Fruit fly (Drosophila melanogaster) whole organism, embryonic: ENCODE measurements around the gene RabX6.
A peak's percentile ranks its signal among the peaks of the same experiment; 100 is the strongest.

ENCODE experiments used
- Aef1 ChIP-seq: fragments of 200-800 bp; sonication (Bioruptor generic); IDR thresholded peaks from 3 replicates; pipeline ENCODE4 v1.3.6; 2022; ENCODE audit warnings: missing biosample characterization, missing genetic modification characterization
- CG10959 ChIP-seq: fragments of 200-800 bp; sonication (Bioruptor generic); IDR thresholded peaks from 2 replicates; pipeline ENCODE4 v1.3.6; 2022; ENCODE audit warnings: missing biosample characterization, missing genetic modification characterization
- CG12071 ChIP-seq: fragments of 200-800 bp; sonication (Bioruptor generic); optimal IDR thresholded peaks from 3 replicates; lab custom pipeline; 2018; ENCODE audit warnings: missing biosample characterization, mild to moderate bottlenecking, missing genetic modification characterization
- CG14014 ChIP-seq: fragments of 200-800 bp; sonication (Bioruptor generic); IDR thresholded peaks from 2 replicates; pipeline ENCODE4 v1.3.6; 2022; ENCODE audit warnings: missing biosample characterization, missing genetic modification characterization
- CG15696 ChIP-seq: fragments of 200-800 bp; sonication (Bioruptor generic); optimal IDR thresholded peaks from 2 replicates; lab custom pipeline; 2019; ENCODE audit warnings: missing biosample characterization, mild to moderate bottlenecking, missing genetic modification characterization, moderate library complexity
- CG16863 ChIP-seq: fragments of 200-800 bp; sonication (Bioruptor generic); optimal IDR thresholded peaks from 3 replicates; lab custom pipeline; 2016; ENCODE audit warnings: missing biosample characterization, missing genetic modification characterization
- CG17385 ChIP-seq: fragments of 200-800 bp; sonication (Bioruptor generic); optimal IDR thresholded peaks from 3 replicates; lab custom pipeline; 2018; ENCODE audit warnings: missing biosample characterization, mild to moderate bottlenecking, missing genetic modification characterization
- CG2116 ChIP-seq: fragments of 200-800 bp; sonication (Bioruptor generic); optimal IDR thresholded peaks from 3 replicates; lab custom pipeline; 2018; ENCODE audit warnings: missing biosample characterization, mild to moderate bottlenecking, missing genetic modification characterization
- CG32772 ChIP-seq: fragments of 200-800 bp; sonication (Bioruptor generic); IDR thresholded peaks from 2 replicates; pipeline ENCODE4 v1.3.6; 2022; ENCODE audit warnings: missing biosample characterization, missing genetic modification characterization
- CG3407 ChIP-seq: fragments of 200-800 bp; sonication (Bioruptor generic); optimal IDR thresholded peaks from 2 replicates; lab custom pipeline; 2018; ENCODE audit warnings: missing biosample characterization, mild to moderate bottlenecking, missing genetic modification characterization
- CG4854 ChIP-seq: fragments of 200-800 bp; sonication (Bioruptor generic); optimal IDR thresholded peaks from 2 replicates; lab custom pipeline; 2016; ENCODE audit warnings: missing biosample characterization, missing genetic modification characterization, inconsistent platforms
- CG6689 ChIP-seq: fragments of 200-800 bp; sonication (Bioruptor generic); IDR thresholded peaks from 2 replicates; pipeline ENCODE4 v1.3.6; 2022; ENCODE audit warnings: missing biosample characterization, missing genetic modification characterization
- CG6813 ChIP-seq: fragments of 200-800 bp; sonication (Bioruptor generic); optimal IDR thresholded peaks from 2 replicates; lab custom pipeline; 2017; ENCODE audit warnings: missing biosample characterization, missing genetic modification characterization, mild to moderate bottlenecking, moderate library complexity, missing genetic modification reagents
- CG7357 ChIP-seq: fragments of 200-800 bp; sonication (Bioruptor generic); IDR thresholded peaks from 3 replicates; pipeline ENCODE4 v1.3.6; 2022; ENCODE audit warnings: missing biosample characterization, missing genetic modification characterization
- CG8359 ChIP-seq: fragments of 200-800 bp; sonication (Bioruptor generic); optimal IDR thresholded peaks from 2 replicates; lab custom pipeline; 2017; ENCODE audit warnings: missing biosample characterization, mild to moderate bottlenecking, missing genetic modification characterization, borderline replicate concordance
- CTCF ChIP-seq: fragments of 200-800 bp; sonication (Bioruptor generic); optimal IDR thresholded peaks from 2 replicates; lab custom pipeline; 2017; ENCODE audit warnings: missing biosample characterization, mild to moderate bottlenecking, missing genetic modification characterization, moderate library complexity
- Camta ChIP-seq: fragments of 200-800 bp; sonication (Bioruptor generic); optimal IDR thresholded peaks from 2 replicates; lab custom pipeline; 2016; ENCODE audit warnings: missing biosample characterization, missing genetic modification characterization
- Chrac-16 ChIP-seq: fragments of 200-800 bp; sonication (Bioruptor generic); optimal IDR thresholded peaks from 3 replicates; lab custom pipeline; 2016; ENCODE audit warnings: missing biosample characterization, missing genetic modification characterization
- CrebB ChIP-seq: fragments of 200-800 bp; sonication (Bioruptor generic); optimal IDR thresholded peaks from 3 replicates; lab custom pipeline; 2018; ENCODE audit warnings: missing biosample characterization, mild to moderate bottlenecking, missing genetic modification characterization
- D ChIP-seq, 2 experiments: fragments of 200-800 bp in 1 of 2; fragments of >200 bp in 1 of 2; sonication (Bioruptor generic) in 1 of 2; optimal IDR thresholded peaks; 2 replicates in 1 of 2; 3 replicates in 1 of 2; lab custom pipeline; 2017; ENCODE audit warnings: mild to moderate bottlenecking in 1 of 2, missing biosample characterization in 1 of 2, missing genetic modification characterization in 1 of 2, missing genetic modification reagents in 1 of 2
- Dp ChIP-seq: fragments of 200-800 bp; sonication (Bioruptor generic); optimal IDR thresholded peaks from 2 replicates; lab custom pipeline; 2018; ENCODE audit warnings: missing biosample characterization, mild to moderate bottlenecking, missing genetic modification characterization, moderate library complexity
- Ets97D ChIP-seq: fragments of 200-800 bp; sonication (Bioruptor generic); optimal IDR thresholded peaks from 3 replicates; lab custom pipeline; 2016; ENCODE audit warnings: missing biosample characterization, missing genetic modification characterization
- HHEX ChIP-seq: fragments of 200-800 bp; sonication (Bioruptor generic); optimal IDR thresholded peaks from 3 replicates; lab custom pipeline; 2017; ENCODE audit warnings: missing biosample characterization, mild to moderate bottlenecking, missing genetic modification characterization, missing genetic modification reagents
- Hmx ChIP-seq: fragments of 200-800 bp; sonication (Bioruptor generic); optimal IDR thresholded peaks from 2 replicates; lab custom pipeline; 2016; ENCODE audit warnings: missing biosample characterization, missing genetic modification characterization
- Kr ChIP-seq: fragments of 200-800 bp; sonication (Bioruptor generic); optimal IDR thresholded peaks from 2 replicates; lab custom pipeline; 2017; ENCODE audit warnings: missing biosample characterization, mild to moderate bottlenecking, missing genetic modification characterization
- Lim3 ChIP-seq: fragments of 200-800 bp; sonication (Bioruptor generic); IDR thresholded peaks from 2 replicates; pipeline ENCODE4 v1.3.6; 2022; ENCODE audit warnings: missing biosample characterization, missing genetic modification characterization
- MESR4 ChIP-seq: fragments of 200-800 bp; sonication (Bioruptor generic); optimal IDR thresholded peaks from 2 replicates; lab custom pipeline; 2018; ENCODE audit warnings: missing biosample characterization, mild to moderate bottlenecking, missing genetic modification characterization, moderate library complexity
- Scr ChIP-seq: fragments of 200-800 bp; sonication (Bioruptor generic); IDR thresholded peaks from 2 replicates; pipeline ENCODE4 v1.3.6; 2022; ENCODE audit warnings: missing biosample characterization, missing genetic modification characterization; ENCODE audit not compliant: partially characterized antibody
- Sry-δ ChIP-seq: fragments of 200-800 bp; sonication (Bioruptor generic); optimal IDR thresholded peaks from 2 replicates; lab custom pipeline; 2016; ENCODE audit warnings: missing biosample characterization, missing genetic modification characterization
- Xbp1 ChIP-seq: fragments of 200-800 bp; sonication (Bioruptor generic); optimal IDR thresholded peaks from 3 replicates; lab custom pipeline; 2016; ENCODE audit warnings: missing biosample characterization, mild to moderate bottlenecking, missing genetic modification characterization
- aop ChIP-seq: fragments of 200-800 bp; sonication (Bioruptor generic); IDR thresholded peaks from 2 replicates; pipeline ENCODE4 v1.3.6; 2022; ENCODE audit warnings: missing biosample characterization, missing genetic modification characterization
- ara ChIP-seq: fragments of 200-800 bp; sonication (Bioruptor generic); IDR thresholded peaks from 2 replicates; pipeline ENCODE4 v1.3.6; 2022; ENCODE audit warnings: missing biosample characterization, missing genetic modification characterization
- ash1 ChIP-seq: fragments of 200-800 bp; sonication (Bioruptor generic); optimal IDR thresholded peaks from 2 replicates; lab custom pipeline; 2018; ENCODE audit warnings: missing biosample characterization, mild to moderate bottlenecking, missing genetic modification characterization
- bbx ChIP-seq: fragments of 200-800 bp; sonication (Bioruptor generic); IDR thresholded peaks from 2 replicates; pipeline ENCODE4 v1.3.6; 2022; ENCODE audit warnings: missing biosample characterization, missing genetic modification characterization; ENCODE audit not compliant: partially characterized antibody
- btn ChIP-seq: fragments of 200-800 bp; sonication (Bioruptor generic); optimal IDR thresholded peaks from 2 replicates; lab custom pipeline; 2016; ENCODE audit warnings: missing biosample characterization, missing genetic modification characterization
- cas ChIP-seq: fragments of 200-800 bp; sonication (Bioruptor generic); IDR thresholded peaks from 2 replicates; pipeline ENCODE4 v1.3.6; 2022; ENCODE audit warnings: missing biosample characterization, missing genetic modification characterization
- crc ChIP-seq: fragments of 200-800 bp; sonication (Bioruptor generic); optimal IDR thresholded peaks from 2 replicates; lab custom pipeline; 2016; ENCODE audit warnings: missing biosample characterization, missing genetic modification characterization
- dmrt99B ChIP-seq: fragments of 200-800 bp; sonication (Bioruptor generic); optimal IDR thresholded peaks from 2 replicates; lab custom pipeline; 2018; ENCODE audit warnings: missing biosample characterization, mild to moderate bottlenecking, missing genetic modification characterization, moderate library complexity
- hkb ChIP-seq, 2 experiments: fragments of 200-800 bp in 1 of 2; fragments of >200 bp in 1 of 2; sonication (Bioruptor generic) in 1 of 2; IDR thresholded peaks in 1 of 2; optimal IDR thresholded peaks in 1 of 2; 2 replicates each; pipeline versions ENCODE4 v1.3.6 to Lab custom; 2017 to 2022; ENCODE audit warnings: missing biosample characterization in 1 of 2, missing genetic modification characterization in 1 of 2
- jing ChIP-seq: fragments of 200-800 bp; sonication (Bioruptor generic); optimal IDR thresholded peaks from 2 replicates; lab custom pipeline; 2018; ENCODE audit warnings: missing biosample characterization, mild to moderate bottlenecking, missing genetic modification characterization
- nau ChIP-seq: fragments of 200-800 bp; sonication (Bioruptor generic); optimal IDR thresholded peaks from 3 replicates; lab custom pipeline; 2017; ENCODE audit warnings: missing biosample characterization, mild to moderate bottlenecking, missing genetic modification characterization, missing genetic modification reagents
- nerfin-1 ChIP-seq: fragments of 200-800 bp; sonication (Bioruptor generic); optimal IDR thresholded peaks from 3 replicates; lab custom pipeline; 2019; ENCODE audit warnings: missing biosample characterization, mild to moderate bottlenecking, missing genetic modification characterization, moderate library complexity
- pho ChIP-seq: fragments of 200-800 bp; sonication (Bioruptor generic); optimal IDR thresholded peaks from 2 replicates; lab custom pipeline; 2016; ENCODE audit warnings: missing biosample characterization, missing genetic modification characterization
- rib ChIP-seq: fragments of 200-800 bp; sonication (Bioruptor generic); IDR thresholded peaks from 2 replicates; pipeline ENCODE4 v1.3.6; 2022; ENCODE audit warnings: missing biosample characterization, missing genetic modification characterization
- shn ChIP-seq: fragments of 200-800 bp; sonication (Bioruptor generic); optimal IDR thresholded peaks from 3 replicates; lab custom pipeline; 2016; ENCODE audit warnings: missing biosample characterization, missing genetic modification characterization
- slou ChIP-seq: fragments of 200-800 bp; sonication (Bioruptor generic); optimal IDR thresholded peaks from 3 replicates; lab custom pipeline; 2016; ENCODE audit warnings: missing biosample characterization, missing genetic modification characterization
- tll ChIP-seq, 2 experiments: fragments of 200-800 bp in 1 of 2; fragments of >200 bp in 1 of 2; sonication (Bioruptor generic) in 1 of 2; optimal IDR thresholded peaks; 2 replicates each; lab custom pipeline; 2017 to 2019; ENCODE audit warnings: missing biosample characterization in 2 of 2, missing genetic modification characterization in 2 of 2, mild to moderate bottlenecking in 1 of 2, moderate library complexity in 1 of 2
- usp ChIP-seq: fragments of >200 bp; optimal IDR thresholded peaks from 2 replicates; lab custom pipeline; 2017; ENCODE audit warnings: missing biosample characterization, missing genetic modification characterization
- vnd ChIP-seq: fragments of 200-800 bp; sonication (Bioruptor generic); IDR thresholded peaks from 3 replicates; pipeline ENCODE4 v1.3.6; 2022; ENCODE audit warnings: missing biosample characterization, missing genetic modification characterization; ENCODE audit not compliant: partially characterized antibody

Gene RabX6

DNA sequence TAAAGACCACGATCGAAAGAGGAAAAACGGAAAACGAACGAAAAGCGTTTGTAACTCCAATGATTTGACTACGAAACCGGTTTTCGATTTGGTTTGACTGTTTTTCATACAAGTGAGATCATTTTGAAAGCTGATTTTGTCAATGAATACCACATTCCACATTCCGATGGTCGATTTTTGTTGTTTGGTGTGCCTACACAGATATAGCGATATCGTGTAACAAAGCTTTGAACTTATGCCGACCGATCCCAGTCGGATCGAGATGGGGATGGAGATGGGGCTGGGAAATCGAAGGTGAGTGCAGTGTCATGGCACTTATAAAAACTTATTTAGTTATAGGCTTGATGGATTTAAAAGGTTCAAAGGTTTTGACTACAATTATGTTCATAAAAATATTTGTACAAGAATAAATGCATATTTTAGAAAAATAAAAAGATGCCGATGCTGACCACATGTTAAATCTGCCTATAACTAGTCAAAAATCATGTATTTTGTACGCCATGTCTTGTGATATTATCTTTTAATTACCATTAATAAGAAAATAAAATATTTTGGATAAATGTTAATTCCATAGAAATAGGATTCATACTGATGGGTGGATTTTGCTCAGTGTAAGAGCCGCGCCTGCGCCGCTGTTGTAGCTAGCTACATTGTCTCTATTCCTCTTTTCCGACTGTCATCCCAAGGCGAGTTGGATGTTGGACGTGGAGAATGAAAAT, 48.0 kb upstream of the RabX6 start (continued):
- TF ChIP-seq tll (GFP tag; optimal IDR thresholded peaks at IDR 0.05; lab: Kevin White, UChicago) (no peak), CrebB (tag; lab: Kevin White, UChicago) (no peak), Lim3 (GFP tag; lab: Robert Waterston, UW) (no peak), MESR4 (GFP tag; lab: Kevin White, UChicago) (no peak), CTCF (GFP tag; lab: Kevin White, UChicago) (no peak), aop (GFP tag; lab: Robert Waterston, UW) (no peak; the same call in 1 of the 2 replicates), btn (GFP tag; lab: Kevin White, UChicago) (no peak), Dp (GFP tag; lab: Kevin White, UChicago) (no peak), Camta (GFP tag; lab: Kevin White, UChicago) (no peak), CG15696 (tag; lab: Kevin White, UChicago) (peak; percentile 43), nerfin-1 (peak; percentile 43), CG2116 (GFP tag; lab: Kevin White, UChicago) (no peak), HHEX (peak; percentile 48), vnd (no peak), hkb (optimal IDR thresholded peaks at IDR 0.05; lab: Kevin White, UChicago) (no peak), hkb (GFP tag; IDR thresholded peaks at IDR 0.05; lab: Robert Waterston, UW) (no peak), CG17385 (peak; percentile 65), jing (GFP tag; lab: Kevin White, UChicago) (no peak), CG6689 (GFP tag; lab: Robert Waterston, UW) (peak; percentile 44; the same call in 1 of the 2 replicates), D (optimal IDR thresholded peaks at IDR 0.05; lab: Kevin White, UChicago) (no peak), D (GFP tag; optimal IDR thresholded peaks at IDR 0.05; lab: Kevin White, UChicago) (peak; percentile 54), cas (no peak), Xbp1 (peak; percentile 45), CG8359 (GFP tag; lab: Kevin White, UChicago) (peak; percentile 12), CG32772 (GFP tag; lab: Robert Waterston, UW) (no peak), pho (GFP tag; lab: Kevin White, UChicago) (no peak), Aef1 (GFP tag; lab: Robert Waterston, UW) (no peak), CG14014 (GFP tag; lab: Robert Waterston, UW) (no peak), CG7357 (peak; percentile 37; the same call in 1 of the 3 replicates), slou (GFP tag; lab: Kevin White, UChicago) (no peak), nau (GFP tag; lab: Kevin White, UChicago) (no peak), rib (GFP tag; lab: Robert Waterston, UW) (no peak), Scr (GFP tag; lab: Robert Waterston, UW) (no peak), CG4854 (GFP tag; lab: Kevin White, UChicago) (no peak), Ets97D (no peak), usp (GFP tag; lab: Kevin White, UChicago) (no peak), ara (peak; percentile 48), bbx (GFP tag; lab: Robert Waterston, UW) (no peak), Kr (GFP tag; lab: Kevin White, UChicago) (no peak), dmrt99B (peak; percentile 74), crc (GFP tag; lab: Kevin White, UChicago) (no peak), CG3407 (GFP tag; lab: Kevin White, UChicago) (peak; percentile 24), CG10959 (0 out of 2 replicates have a peak, but pooled peaks have one; percentile 15), CG6813 (GFP tag; lab: Kevin White, UChicago) (no peak), Sry-δ (GFP tag; lab: Kevin White, UChicago) (no peak), shn (no peak), CG12071 (GFP tag; lab: Kevin White, UChicago) (no peak), ash1 (GFP tag; lab: Kevin White, UChicago) (no peak), CG16863 (GFP tag; lab: Kevin White, UChicago) (no peak), Chrac-16 (GFP tag; lab: Kevin White, UChicago) (peak; percentile 43), Hmx (GFP tag; lab: Kevin White, UChicago) (no peak)
